Fruit fly (Drosophila melanogaster): Measurements from ENCODE around the gene CG18765.

Gene CG18765

dm6 chr3R:11661712-11662111, 29.9 kb downstream of the CG18765 start:
- TF ChIP-seq CG12768 (GFP tag; optimal IDR thresholded peaks at IDR 0.05) (no peak), bab1 (GFP tag; optimal IDR thresholded peaks at IDR 0.05) (peak; percentile 77)

- peak; percentile 28 for TF ChIP-seq tj (GFP tag; optimal IDR thresholded peaks at IDR 0.05)
- TF ChIP-seq CG1620 (GFP tag; optimal IDR thresholded peaks at IDR 0.05), result no peak
Observed at dm6 chr3R:11661187-11661586, 30.4 kb downstream of the CG18765 start.

- TF ChIP-seq Mnt (GFP tag; optimal IDR thresholded peaks at IDR 0.05), result no peak
- TF ChIP-seq CG11617 (GFP tag; optimal IDR thresholded peaks at IDR 0.05), result no peak
- TF ChIP-seq cic (GFP tag; optimal IDR thresholded peaks at IDR 0.05), result no peak
- no peak for TF ChIP-seq CG33017 (tag; optimal IDR thresholded peaks at IDR 0.05)
- no peak for TF ChIP-seq CG7045 (GFP tag; optimal IDR thresholded peaks at IDR 0.05)
- no peak for TF ChIP-seq CG1620 (GFP tag; optimal IDR thresholded peaks at IDR 0.05)
Observed at dm6 chr3R:11657786-11658193, 33.8 kb downstream of the CG18765 start.

dm6 chr3R:11656614-11657216, 34.9 kb downstream of the CG18765 start:
- TF ChIP-seq CG14711 (tag; optimal IDR thresholded peaks at IDR 0.05) (peak; percentile 88), cic (GFP tag; optimal IDR thresholded peaks at IDR 0.05) (no peak), CG11617 (GFP tag; optimal IDR thresholded peaks at IDR 0.05) (peak; percentile 60), Crg-1 (GFP tag; optimal IDR thresholded peaks at IDR 0.05) (peak; percentile 56), Hr96 (GFP tag; optimal IDR thresholded peaks at IDR 0.05) (peak; percentile 67), pad (GFP tag; optimal IDR thresholded peaks at IDR 0.05) (no peak), cnc (optimal IDR thresholded peaks at IDR 0.05) (no peak), Mnt (GFP tag; optimal IDR thresholded peaks at IDR 0.05) (peak; percentile 46), tj (GFP tag; optimal IDR thresholded peaks at IDR 0.05) (peak; percentile 41), CG1620 (GFP tag; optimal IDR thresholded peaks at IDR 0.05) (peak; percentile 61), CG33017 (tag; optimal IDR thresholded peaks at IDR 0.05) (peak; percentile 91), CG12768 (GFP tag; optimal IDR thresholded peaks at IDR 0.05) (peak; percentile 71), Clk (GFP tag; optimal IDR thresholded peaks at IDR 0.05) (peak; percentile 48), CG5204 (GFP tag; optimal IDR thresholded peaks at IDR 0.05) (peak; percentile 68), ovo (GFP tag; optimal IDR thresholded peaks at IDR 0.05) (no peak), bab1 (GFP tag; optimal IDR thresholded peaks at IDR 0.05) (peak; percentile 97), CG7045 (GFP tag; optimal IDR thresholded peaks at IDR 0.05) (peak; percentile 71), kay (GFP tag; ENCODE audit: borderline replicate concordance) (peak; percentile 79), toe (GFP tag; optimal IDR thresholded peaks at IDR 0.05) (peak; percentile 11), CG7101 (tag; optimal IDR thresholded peaks at IDR 0.05) (peak; percentile 92)

dm6 chr3R:11655873-11656374, 35.7 kb downstream of the CG18765 start, which contains the start of gene CG42327:
Gene CG42327 (plus strand): TSS chr3R:11656149.
- peak; percentile 25 for TF ChIP-seq toe (GFP tag; optimal IDR thresholded peaks at IDR 0.05)
- no peak for TF ChIP-seq cnc (optimal IDR thresholded peaks at IDR 0.05)
- TF ChIP-seq Crg-1 (GFP tag; optimal IDR thresholded peaks at IDR 0.05), result peak; percentile 25
- no peak for TF ChIP-seq kay (GFP tag; ENCODE audit: borderline replicate concordance)
- peak; percentile 69 for TF ChIP-seq CG14711 (tag; optimal IDR thresholded peaks at IDR 0.05)
- TF ChIP-seq Hr96 (GFP tag; optimal IDR thresholded peaks at IDR 0.05), result peak; percentile 31
- TF ChIP-seq CG7045 (GFP tag; optimal IDR thresholded peaks at IDR 0.05), result peak; percentile 47
- peak; percentile 87 for TF ChIP-seq bab1 (GFP tag; optimal IDR thresholded peaks at IDR 0.05)
- TF ChIP-seq tj (GFP tag; optimal IDR thresholded peaks at IDR 0.05), result no peak
- TF ChIP-seq CG12768 (GFP tag; optimal IDR thresholded peaks at IDR 0.05), result peak; percentile 30
- TF ChIP-seq Mnt (GFP tag; optimal IDR thresholded peaks at IDR 0.05), result peak; percentile 64
- peak; percentile 71 for TF ChIP-seq CG33017 (tag; optimal IDR thresholded peaks at IDR 0.05)
- no peak for TF ChIP-seq ovo (GFP tag; optimal IDR thresholded peaks at IDR 0.05)
- TF ChIP-seq cic (GFP tag; optimal IDR thresholded peaks at IDR 0.05), result peak; percentile 56
- TF ChIP-seq CG1620 (GFP tag; optimal IDR thresholded peaks at IDR 0.05), result no peak
- peak; percentile 83 for TF ChIP-seq CG7101 (tag; optimal IDR thresholded peaks at IDR 0.05)
- peak; percentile 99 for TF ChIP-seq pad (GFP tag; optimal IDR thresholded peaks at IDR 0.05)
- TF ChIP-seq Clk (GFP tag; optimal IDR thresholded peaks at IDR 0.05), result no peak
- peak; percentile 80 for TF ChIP-seq CG11617 (GFP tag; optimal IDR thresholded peaks at IDR 0.05)
- TF ChIP-seq CG5204 (GFP tag; optimal IDR thresholded peaks at IDR 0.05), result no peak

- TF ChIP-seq cic (GFP tag; optimal IDR thresholded peaks at IDR 0.05) (peak; percentile 78), tj (GFP tag; optimal IDR thresholded peaks at IDR 0.05) (peak; percentile 42), CG5204 (GFP tag; optimal IDR thresholded peaks at IDR 0.05) (peak; percentile 55), pad (GFP tag; optimal IDR thresholded peaks at IDR 0.05) (peak; percentile 67), ovo (GFP tag; optimal IDR thresholded peaks at IDR 0.05) (peak; percentile 67), toe (GFP tag; optimal IDR thresholded peaks at IDR 0.05) (peak; percentile 76), CG7045 (GFP tag; optimal IDR thresholded peaks at IDR 0.05) (peak; percentile 49), bab1 (GFP tag; optimal IDR thresholded peaks at IDR 0.05) (peak; percentile 71), Crg-1 (GFP tag; optimal IDR thresholded peaks at IDR 0.05) (peak; percentile 68), CG11617 (GFP tag; optimal IDR thresholded peaks at IDR 0.05) (peak; percentile 66), CG1620 (GFP tag; optimal IDR thresholded peaks at IDR 0.05) (peak; percentile 76), Hr96 (GFP tag; optimal IDR thresholded peaks at IDR 0.05) (peak; percentile 59), CG14711 (tag; optimal IDR thresholded peaks at IDR 0.05) (peak; percentile 47), kay (GFP tag; ENCODE audit: borderline replicate concordance) (peak; percentile 65), Mnt (GFP tag; optimal IDR thresholded peaks at IDR 0.05) (peak; percentile 97), CG33017 (tag; optimal IDR thresholded peaks at IDR 0.05) (peak; percentile 52), CG7101 (tag; optimal IDR thresholded peaks at IDR 0.05) (peak; percentile 74), cnc (optimal IDR thresholded peaks at IDR 0.05) (no peak), CG12768 (GFP tag; optimal IDR thresholded peaks at IDR 0.05) (no peak), Clk (GFP tag; optimal IDR thresholded peaks at IDR 0.05) (peak; percentile 43)
Observed at dm6 chr3R:11650105-11651039, 41.2 kb downstream of the CG18765 start, which contains the start of the genes Csk and Elp1. Gene Csk (minus strand): TSS chr3R:11650706. Gene Elp1 (plus strand): TSS chr3R:11650971.
